Worm (Caenorhabditis elegans) whole organism, young adult: Measurements from ENCODE around the gene R02F11.2.

Source experiments
- F22D6.2 ChIP-seq: sonication (generic microtip); optimal IDR thresholded peaks from 2 replicates; lab custom pipeline; 2016; ENCODE audit warnings: mild to moderate bottlenecking, missing genetic modification characterization, missing compliant biosample characterization
- T26A5.8 ChIP-seq: sonication (generic microtip); optimal IDR thresholded peaks from 2 replicates; lab custom pipeline; 2016; ENCODE audit warnings: missing genetic modification characterization, missing compliant biosample characterization
- Y56A3A.18 ChIP-seq: fragments of 200-800 bp; sonication (Bioruptor generic); IDR thresholded peaks from 2 replicates; pipeline ENCODE4 v1.3.6; 2022; ENCODE audit warnings: missing genetic modification reagents, missing genetic modification characterization, missing compliant biosample characterization
- Y67H2A.10 ChIP-seq: fragments of 200-800 bp; sonication (Bioruptor generic); conservative IDR thresholded peaks from 2 replicates; pipeline ENCODE4 v1.3.6; 2022; ENCODE audit warnings: missing genetic modification reagents, missing genetic modification characterization, missing compliant biosample characterization

DNA sequence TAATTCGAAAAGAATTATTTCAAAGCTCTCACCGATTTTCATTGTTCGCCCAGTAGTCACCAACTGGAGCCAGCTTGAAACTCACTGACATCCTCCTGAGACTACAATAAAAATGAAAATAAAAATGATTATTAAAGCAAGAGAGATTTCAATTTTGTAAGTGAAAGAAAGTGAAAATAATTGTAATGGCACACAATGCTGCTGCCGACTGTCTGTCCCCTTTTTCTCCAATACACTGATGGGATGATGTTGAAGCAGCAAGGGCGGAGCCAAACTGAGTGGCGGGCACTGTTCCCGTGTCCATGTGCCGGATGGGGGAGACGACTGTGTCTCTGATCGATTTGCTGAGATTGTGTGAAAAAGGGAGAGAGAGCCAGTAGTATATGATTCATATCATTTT is 39.9 kb downstream of the R02F11.2 start, which contains the start of gene C37H5.14:
- TF ChIP-seq F22D6.2 (tag; lab: Kevin White, UChicago) (no peak), T26A5.8 (no peak), Y56A3A.18 (GFP tag; lab: Robert Waterston, UW) (no peak), Y67H2A.10 (GFP tag; lab: Robert Waterston, UW) (no peak)
